Fruit fly (Drosophila melanogaster) whole organism, embryonic: ENCODE results near the gene yl.

Experiments
- Adf1 ChIP-seq: fragments of 200-800 bp; sonication (Bioruptor generic); IDR thresholded peaks from 2 replicates; pipeline ENCODE4 v1.3.6; 2022; ENCODE audit warnings: missing biosample characterization, missing genetic modification characterization
- Awh ChIP-seq: fragments of 200-800 bp; sonication (Bioruptor generic); IDR thresholded peaks from 2 replicates; pipeline ENCODE4, ENCODE4 v1.3.6; 2022; ENCODE audit warnings: missing biosample characterization, missing genetic modification characterization
- CG10147 ChIP-seq: fragments of 200-800 bp; sonication (Bioruptor generic); optimal IDR thresholded peaks from 2 replicates; lab custom pipeline; 2019; ENCODE audit warnings: missing biosample characterization, mild to moderate bottlenecking, missing genetic modification characterization, moderate library complexity
- CG10565 ChIP-seq: fragments of 200-800 bp; sonication (Bioruptor generic); optimal IDR thresholded peaks from 3 replicates; lab custom pipeline; 2016; ENCODE audit warnings: missing biosample characterization, mild to moderate bottlenecking, missing genetic modification characterization
- CG12299 ChIP-seq: fragments of 200-800 bp; sonication (Bioruptor generic); optimal IDR thresholded peaks from 2 replicates; lab custom pipeline; 2018; ENCODE audit warnings: missing biosample characterization, mild to moderate bottlenecking, missing genetic modification characterization
- CG13123 ChIP-seq: fragments of 200-800 bp; sonication (Bioruptor generic); optimal IDR thresholded peaks from 2 replicates; lab custom pipeline; 2016; ENCODE audit warnings: missing biosample characterization, missing genetic modification characterization
- CG14441 ChIP-seq: fragments of 200-800 bp; sonication (Bioruptor generic); IDR thresholded peaks from 2 replicates; pipeline ENCODE4 v1.3.6; 2022; ENCODE audit warnings: missing biosample characterization, missing genetic modification characterization
- CG17829 ChIP-seq: fragments of 200-800 bp; optimal IDR thresholded peaks from 2 replicates; lab custom pipeline; 2019; ENCODE audit warnings: missing biosample characterization, mild to moderate bottlenecking, missing genetic modification characterization, moderate library complexity
- CG18599 ChIP-seq: fragments of 200-800 bp; sonication (Bioruptor generic); optimal IDR thresholded peaks from 3 replicates; lab custom pipeline; 2017; ENCODE audit warnings: missing biosample characterization, missing genetic modification characterization, mild to moderate bottlenecking, moderate library complexity, missing genetic modification reagents
- CG2116 ChIP-seq: fragments of 200-800 bp; sonication (Bioruptor generic); optimal IDR thresholded peaks from 3 replicates; lab custom pipeline; 2018; ENCODE audit warnings: missing biosample characterization, mild to moderate bottlenecking, missing genetic modification characterization
- CG31224 ChIP-seq: fragments of 200-800 bp; sonication (Bioruptor generic); IDR thresholded peaks from 2 replicates; pipeline ENCODE4 v1.3.6; 2022; ENCODE audit warnings: missing biosample characterization, missing genetic modification characterization
- CG4707 ChIP-seq: fragments of 200-800 bp; sonication (Bioruptor generic); optimal IDR thresholded peaks from 2 replicates; lab custom pipeline; 2018; ENCODE audit warnings: missing biosample characterization, mild to moderate bottlenecking, missing genetic modification characterization, moderate library complexity
- CG4854 ChIP-seq: fragments of 200-800 bp; sonication (Bioruptor generic); optimal IDR thresholded peaks from 2 replicates; lab custom pipeline; 2016; ENCODE audit warnings: missing biosample characterization, missing genetic modification characterization, inconsistent platforms
- CG6683 ChIP-seq: fragments of 200-800 bp; sonication (Bioruptor generic); optimal IDR thresholded peaks from 2 replicates; lab custom pipeline; 2017; ENCODE audit warnings: missing biosample characterization, mild to moderate bottlenecking, missing genetic modification characterization, missing genetic modification reagents
- CG7987 ChIP-seq: fragments of 200-800 bp; sonication (Bioruptor generic); optimal IDR thresholded peaks from 2 replicates; lab custom pipeline; 2018; ENCODE audit warnings: missing biosample characterization, mild to moderate bottlenecking, missing genetic modification characterization, moderate library complexity
- CG9797 ChIP-seq: fragments of 200-800 bp; sonication (Bioruptor generic); optimal IDR thresholded peaks from 3 replicates; lab custom pipeline; 2018; ENCODE audit warnings: missing biosample characterization, mild to moderate bottlenecking, missing genetic modification characterization
- CG9876 ChIP-seq: fragments of 200-800 bp; sonication (Bioruptor generic); optimal IDR thresholded peaks from 2 replicates; lab custom pipeline; 2016; ENCODE audit warnings: missing biosample characterization, missing genetic modification characterization
- D19B ChIP-seq: fragments of 200-800 bp; sonication (Bioruptor generic); optimal IDR thresholded peaks from 2 replicates; lab custom pipeline; 2017; ENCODE audit warnings: missing biosample characterization, mild to moderate bottlenecking, missing genetic modification characterization
- Dll ChIP-seq: fragments of 200-800 bp; sonication (Bioruptor generic); IDR thresholded peaks from 4 replicates; pipeline ENCODE4 v1.3.6; 2022; ENCODE audit warnings: missing biosample characterization, missing genetic modification characterization; ENCODE audit not compliant: partially characterized antibody
- Doc3 ChIP-seq: fragments of 200-800 bp; sonication (Bioruptor generic); IDR thresholded peaks from 3 replicates; pipeline ENCODE4 v1.3.6; 2022; ENCODE audit warnings: missing biosample characterization, missing genetic modification characterization; ENCODE audit not compliant: partially characterized antibody
- ERR ChIP-seq: fragments of 200-800 bp; sonication (Bioruptor generic); optimal IDR thresholded peaks from 2 replicates; lab custom pipeline; 2016; ENCODE audit warnings: missing biosample characterization, missing genetic modification characterization
- Elba2 ChIP-seq: fragments of 200-800 bp; sonication (Bioruptor generic); optimal IDR thresholded peaks from 3 replicates; lab custom pipeline; 2016; ENCODE audit warnings: missing biosample characterization, missing genetic modification characterization
- Hr39 ChIP-seq: fragments of >200 bp; optimal IDR thresholded peaks from 2 replicates; lab custom pipeline; 2017
- Hr51 ChIP-seq, 2 experiments: fragments of 200-800 bp; sonication (Bioruptor generic); optimal IDR thresholded peaks; 2 replicates in 1 of 2; 3 replicates in 1 of 2; lab custom pipeline; 2016 to 2018; ENCODE audit warnings: missing biosample characterization in 2 of 2, missing genetic modification characterization in 2 of 2, mild to moderate bottlenecking in 1 of 2, moderate library complexity in 1 of 2
- Hsf ChIP-seq: fragments of 200-800 bp; sonication (Bioruptor generic); optimal IDR thresholded peaks from 3 replicates; lab custom pipeline; 2016; ENCODE audit warnings: missing biosample characterization, missing genetic modification characterization
- Lim3 ChIP-seq: fragments of 200-800 bp; sonication (Bioruptor generic); IDR thresholded peaks from 2 replicates; pipeline ENCODE4 v1.3.6; 2022; ENCODE audit warnings: missing biosample characterization, missing genetic modification characterization
- MBD-R2 ChIP-seq: fragments of 200-800 bp; sonication (Bioruptor generic); IDR thresholded peaks from 2 replicates; pipeline ENCODE4 v1.3.6; 2022; ENCODE audit warnings: missing biosample characterization, missing genetic modification characterization
- MTF-1 ChIP-seq: fragments of 200-800 bp; sonication (Bioruptor generic); optimal IDR thresholded peaks from 2 replicates; lab custom pipeline; 2018; ENCODE audit warnings: missing biosample characterization, mild to moderate bottlenecking, missing genetic modification characterization, borderline replicate concordance
- NfI ChIP-seq: fragments of 200-800 bp; sonication (Bioruptor generic); optimal IDR thresholded peaks from 3 replicates; lab custom pipeline; 2018; ENCODE audit warnings: missing biosample characterization, mild to moderate bottlenecking, missing genetic modification characterization, moderate library complexity
- Sox102F ChIP-seq: fragments of 200-800 bp; sonication (Bioruptor generic); optimal IDR thresholded peaks from 2 replicates; lab custom pipeline; 2018; ENCODE audit warnings: missing biosample characterization, mild to moderate bottlenecking, missing genetic modification characterization, moderate library complexity
- Stat92E ChIP-seq, 3 experiments: fragments of >200 bp in 2 of 3; fragments of 200-800 bp in 1 of 3; sonication (Bioruptor generic) in 1 of 3; optimal IDR thresholded peaks; 2 replicates each; lab custom pipeline; 2017 to 2019; ENCODE audit warnings: missing biosample characterization in 3 of 3, missing genetic modification characterization in 3 of 3, mild to moderate bottlenecking in 1 of 3, moderate library complexity in 1 of 3
- Usf ChIP-seq: fragments of 200-800 bp; sonication (Bioruptor generic); optimal IDR thresholded peaks from 2 replicates; lab custom pipeline; 2017; ENCODE audit warnings: missing genotype, missing biosample characterization, missing genetic modification characterization
- bab2 ChIP-seq: fragments of 200-800 bp; sonication (Bioruptor generic); optimal IDR thresholded peaks from 2 replicates; lab custom pipeline; 2016; ENCODE audit warnings: missing biosample characterization, missing genetic modification characterization
- cwo ChIP-seq: fragments of 200-800 bp; sonication (Bioruptor generic); optimal IDR thresholded peaks from 3 replicates; lab custom pipeline; 2017; ENCODE audit warnings: missing biosample characterization, missing genetic modification characterization, mild to moderate bottlenecking, moderate library complexity, missing genetic modification reagents
- dpn ChIP-seq, 2 experiments: fragments of 200-800 bp; sonication (Bioruptor generic); optimal IDR thresholded peaks; 3 replicates each; lab custom pipeline; 2016; ENCODE audit warnings: missing biosample characterization in 2 of 2, missing genetic modification characterization in 2 of 2
- ewg ChIP-seq: fragments of 200-800 bp; sonication (Bioruptor generic); optimal IDR thresholded peaks from 3 replicates; lab custom pipeline; 2017; ENCODE audit warnings: mild to moderate bottlenecking, missing biosample characterization, missing genetic modification reagents, missing genetic modification characterization
- exex ChIP-seq: fragments of 200-800 bp; sonication (Bioruptor generic); optimal IDR thresholded peaks from 4 replicates; lab custom pipeline; 2018; ENCODE audit warnings: missing biosample characterization, mild to moderate bottlenecking, missing genetic modification characterization, moderate library complexity
- gt ChIP-seq: fragments of 200-800 bp; sonication (Bioruptor generic); IDR thresholded peaks from 2 replicates; pipeline ENCODE4 v1.3.6; 2022; ENCODE audit warnings: missing biosample characterization, missing genetic modification characterization
- insv ChIP-seq, 2 experiments: fragments of 200-800 bp; sonication (Bioruptor generic); optimal IDR thresholded peaks; 3 replicates each; lab custom pipeline; 2016 to 2018; ENCODE audit warnings: missing biosample characterization in 2 of 2, missing genetic modification characterization in 2 of 2
- ken ChIP-seq: fragments of 200-800 bp; sonication (Bioruptor generic); IDR thresholded peaks from 3 replicates; pipeline ENCODE4 v1.3.6; 2022; ENCODE audit warnings: missing biosample characterization, missing genetic modification characterization
- lilli ChIP-seq: fragments of 200-800 bp; sonication (Bioruptor generic); optimal IDR thresholded peaks from 3 replicates; lab custom pipeline; 2016; ENCODE audit warnings: missing biosample characterization, missing genetic modification characterization
- onecut ChIP-seq: fragments of 200-800 bp; sonication (Bioruptor generic); IDR thresholded peaks from 2 replicates; pipeline ENCODE4 v1.3.6; 2022; ENCODE audit warnings: missing biosample characterization, missing genetic modification characterization
- peb ChIP-seq: fragments of 200-800 bp; sonication (Bioruptor generic); IDR thresholded peaks from 2 replicates; pipeline ENCODE4 v1.3.6; 2022; ENCODE audit warnings: missing biosample characterization, missing genetic modification characterization
- sc ChIP-seq, 3 experiments: fragments of >200 bp in 2 of 3; fragments of 200-800 bp in 1 of 3; sonication (Bioruptor generic) in 1 of 3; optimal IDR thresholded peaks; 2 replicates in 2 of 3; 3 replicates in 1 of 3; lab custom pipeline; 2017; ENCODE audit warnings: mild to moderate bottlenecking in 1 of 3, missing biosample characterization in 1 of 3, missing genetic modification characterization in 1 of 3, missing genetic modification reagents in 1 of 3
- sd ChIP-seq: fragments of 200-800 bp; sonication (Bioruptor generic); optimal IDR thresholded peaks from 3 replicates; lab custom pipeline; 2018; ENCODE audit warnings: missing biosample characterization, mild to moderate bottlenecking, missing genetic modification characterization, moderate library complexity
- tgo ChIP-seq: fragments of 200-800 bp; sonication (Bioruptor generic); IDR thresholded peaks from 3 replicates; pipeline ENCODE4 v1.3.6; 2022; ENCODE audit warnings: missing biosample characterization, missing genetic modification characterization
- trem ChIP-seq: fragments of 200-800 bp; optimal IDR thresholded peaks from 3 replicates; lab custom pipeline; 2019; ENCODE audit warnings: missing biosample characterization, mild to moderate bottlenecking, missing genetic modification characterization, moderate library complexity
- ttk ChIP-seq: fragments of 200-800 bp; sonication (Bioruptor generic); IDR thresholded peaks from 2 replicates; pipeline ENCODE4 v2.1.2; 2022; ENCODE audit warnings: missing biosample characterization, missing genetic modification characterization
- zen ChIP-seq: fragments of 200-800 bp; sonication (Bioruptor generic); optimal IDR thresholded peaks from 3 replicates; lab custom pipeline; 2018; ENCODE audit warnings: missing biosample characterization, mild to moderate bottlenecking, missing genetic modification characterization, moderate library complexity

yl gene

DNA sequence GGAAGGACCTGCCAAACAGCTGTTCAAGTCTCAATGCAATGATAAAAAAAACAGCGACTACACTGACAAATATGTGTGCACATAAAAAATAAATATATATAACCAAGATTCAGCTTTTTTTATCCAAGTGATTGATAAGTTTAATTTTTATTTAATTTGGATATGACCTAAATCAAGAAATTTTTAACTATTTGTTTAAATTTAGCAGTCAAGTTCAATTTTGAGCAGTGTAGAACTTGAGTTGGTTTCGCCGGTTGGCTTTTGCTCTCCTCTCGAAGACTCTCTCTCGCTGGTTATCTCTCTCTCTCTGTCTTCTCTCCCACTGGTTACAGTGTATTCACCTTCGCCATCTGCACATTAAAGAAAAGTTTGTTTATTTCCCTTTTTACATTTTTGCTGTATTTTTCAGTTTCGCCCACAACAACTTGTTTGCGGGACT, 25.1 kb downstream of the yl start (continued):
- TF ChIP-seq Usf (peak; percentile 61), Hr39 (lab: Kevin White, UChicago) (no peak), CG4707 (peak; percentile 44), CG2116 (GFP tag; lab: Kevin White, UChicago) (peak; percentile 40), peb (peak; percentile 66), CG9876 (GFP tag; lab: Kevin White, UChicago) (peak; percentile 36), Sox102F (peak; percentile 92), CG9797 (GFP tag; lab: Kevin White, UChicago) (no peak), trem (peak; percentile 82), Lim3 (GFP tag; lab: Robert Waterston, UW) (no peak), CG14441 (GFP tag; lab: Robert Waterston, UW) (peak; percentile 83), ewg (GFP tag; lab: Kevin White, UChicago) (peak; percentile 67), CG10147 (GFP tag; lab: Kevin White, UChicago) (peak; percentile 86), dpn (GFP tag; optimal IDR thresholded peaks at IDR 0.05; lab: Kevin White, UChicago) (peak; percentile 83 to 86), CG4854 (peak; percentile 57), ken (GFP tag; lab: Robert Waterston, UW) (peak; percentile 79), onecut (peak; percentile 71), NfI (GFP tag; lab: Kevin White, UChicago) (peak; percentile 78), CG12299 (peak; percentile 75), gt (no peak; the same call in 1 of the 2 replicates), CG6683 (GFP tag; lab: Kevin White, UChicago) (peak; percentile 79), insv (GFP tag; optimal IDR thresholded peaks at IDR 0.05; lab: Kevin White, UChicago) (peak in 1 of 2 experiments; percentile 21), Dll (GFP tag; lab: Robert Waterston, UW) (no peak), CG17829 (peak; percentile 90), Hsf (GFP tag; lab: Kevin White, UChicago) (peak; percentile 82), Elba2 (peak; percentile 25), tgo (GFP tag; lab: Robert Waterston, UW) (peak; percentile 89), ERR (GFP tag; lab: Kevin White, UChicago) (no peak), exex (tag; lab: Kevin White, UChicago) (peak; percentile 43), D19B (peak; percentile 74), CG10565 (peak; percentile 28), CG13123 (GFP tag; lab: Kevin White, UChicago) (peak; percentile 64), cwo (peak; percentile 86), Adf1 (peak; percentile 68), CG18599 (GFP tag; lab: Kevin White, UChicago) (peak; percentile 91), CG31224 (GFP tag; lab: Robert Waterston, UW) (peak; percentile 81), MTF-1 (GFP tag; lab: Kevin White, UChicago) (peak; percentile 71), Stat92E (GFP tag; optimal IDR thresholded peaks at IDR 0.05; lab: Kevin White, UChicago) (peak in 1 of 3 experiments; percentile 8), MBD-R2 (GFP tag; lab: Robert Waterston, UW) (peak; percentile 61; the same call in 1 of the 2 replicates), Hr51 (GFP tag; optimal IDR thresholded peaks at IDR 0.05; lab: Kevin White, UChicago) (peak; percentile 72 to 94), sc (optimal IDR thresholded peaks at IDR 0.05; lab: Kevin White, UChicago) (no peak), sc (GFP tag; optimal IDR thresholded peaks at IDR 0.05; lab: Kevin White, UChicago) (peak; percentile 67), ttk (peak; percentile 77), bab2 (GFP tag; lab: Kevin White, UChicago) (peak; percentile 63), zen (tag; lab: Kevin White, UChicago) (peak; percentile 84), Awh (peak; percentile 84), lilli (GFP tag; lab: Kevin White, UChicago) (peak; percentile 83), sd (tag; lab: Kevin White, UChicago) (peak; percentile 47), Doc3 (GFP tag; lab: Robert Waterston, UW) (no peak), CG7987 (GFP tag; lab: Kevin White, UChicago) (peak; percentile 27)
